Worm (Caenorhabditis elegans) whole organism, L4 larva: ENCODE measurements around the gene aat-3.

Experiments used
- F10B5.3 ChIP-seq: sonication (generic microtip); optimal IDR thresholded peaks from 2 replicates; lab custom pipeline; 2016; ENCODE audit warnings: mild to moderate bottlenecking, missing genetic modification characterization, missing compliant biosample characterization
- F26F4.8 ChIP-seq: fragments of 200-800 bp; sonication (Bioruptor generic); conservative IDR thresholded peaks from 2 replicates; pipeline ENCODE4 v1.3.6; 2022; ENCODE audit warnings: missing genetic modification characterization, missing compliant biosample characterization
- F37D6.2 ChIP-seq: sonication (generic microtip); optimal IDR thresholded peaks from 2 replicates; lab custom pipeline; 2016; ENCODE audit warnings: mild to moderate bottlenecking, missing genetic modification characterization, missing compliant biosample characterization
- Y75B8A.6 ChIP-seq: fragments of 200-800 bp; sonication (Bioruptor generic); IDR thresholded peaks from 2 replicates; pipeline ENCODE4 v1.3.6; 2022; ENCODE audit warnings: missing genetic modification reagents, missing genetic modification characterization, missing compliant biosample characterization
- ZK337.2 ChIP-seq: fragments of 200-800 bp; sonication (Bioruptor generic); IDR thresholded peaks from 2 replicates; pipeline ENCODE4 v1.3.6; 2022; ENCODE audit warnings: missing genetic modification reagents, missing genetic modification characterization, missing compliant biosample characterization
- arid-1 ChIP-seq: fragments of 200-800 bp; sonication (Bioruptor generic); conservative IDR thresholded peaks from 2 replicates; pipeline ENCODE4 v1.3.6; 2022; ENCODE audit warnings: missing genetic modification reagents, missing genetic modification characterization, missing compliant biosample characterization
- ceh-28 ChIP-seq: fragments of 150-350 bp; optimal IDR thresholded peaks from 2 replicates; lab custom pipeline; 2014; ENCODE audit warnings: missing biosample characterization, missing genetic modification reagents, missing genetic modification characterization
- ces-1 ChIP-seq: fragments of 150-350 bp; sonication (generic microtip); optimal IDR thresholded peaks from 4 replicates; lab custom pipeline; 2014; ENCODE audit warnings: missing biosample characterization, missing genetic modification reagents, missing genetic modification characterization
- cey-2 ChIP-seq: sonication (generic microtip); optimal IDR thresholded peaks from 3 replicates; lab custom pipeline; 2017; ENCODE audit warnings: missing genetic modification characterization, mild to moderate bottlenecking, missing compliant biosample characterization, antibody characterized with exemption, borderline replicate concordance; ENCODE audit not compliant: insufficient read depth
- daf-16 ChIP-seq, 3 experiments: sonication (generic microtip); optimal IDR thresholded peaks; 2 replicates each; lab custom pipeline; 2016 to 2017; ENCODE audit warnings: missing genetic modification characterization in 3 of 3, missing genetic modification reagents in 3 of 3, mild to moderate bottlenecking in 2 of 3, missing compliant biosample characterization in 2 of 3, missing biosample characterization in 1 of 3, moderate library complexity in 1 of 3
- daf-8 ChIP-seq: fragments of 200-800 bp; sonication (Bioruptor generic); IDR thresholded peaks from 2 replicates; pipeline ENCODE4 v1.3.6; 2022; ENCODE audit warnings: missing genetic modification characterization, missing compliant biosample characterization
- dmd-6 ChIP-seq: fragments of 200-800 bp; sonication (Bioruptor generic); IDR thresholded peaks from 2 replicates; pipeline ENCODE4 v1.3.6; 2022; ENCODE audit warnings: missing genetic modification reagents, missing genetic modification characterization, missing compliant biosample characterization
- dmd-8 ChIP-seq: fragments of 200-800 bp; sonication (Bioruptor generic); IDR thresholded peaks from 2 replicates; pipeline ENCODE4 v1.3.6; 2022; ENCODE audit warnings: missing genetic modification characterization, missing compliant biosample characterization
- dpl-1 ChIP-seq: fragments of 150-350 bp; optimal IDR thresholded peaks from 2 replicates; lab custom pipeline; 2014; ENCODE audit warnings: missing biosample characterization, missing genetic modification reagents, missing genetic modification characterization
- dve-1 ChIP-seq: sonication (generic microtip); optimal IDR thresholded peaks from 2 replicates; lab custom pipeline; 2017; ENCODE audit warnings: antibody characterized with exemption, mild to moderate bottlenecking, missing genetic modification characterization, missing compliant biosample characterization; ENCODE audit not compliant: insufficient read depth
- egl-27 ChIP-seq: sonication (generic microtip); optimal IDR thresholded peaks from 3 replicates; lab custom pipeline; 2017; ENCODE audit warnings: missing biosample characterization, missing genetic modification reagents, missing genetic modification characterization
- hif-1 ChIP-seq, 2 experiments: sonication (generic microtip); optimal IDR thresholded peaks; 2 replicates each; lab custom pipeline; 2016 to 2017; ENCODE audit warnings: missing compliant biosample characterization in 2 of 2, missing genetic modification characterization in 2 of 2, missing genetic modification reagents in 2 of 2, missing genotype in 2 of 2, mild to moderate bottlenecking in 1 of 2
- hlh-11 ChIP-seq: fragments of 200-800 bp; sonication (Bioruptor generic); optimal IDR thresholded peaks from 2 replicates; lab custom pipeline; 2018; ENCODE audit warnings: mild to moderate bottlenecking, missing genetic modification characterization, missing compliant biosample characterization
- hlh-30 ChIP-seq: sonication (generic microtip); optimal IDR thresholded peaks from 2 replicates; lab custom pipeline; 2017; ENCODE audit warnings: antibody characterized with exemption, mild to moderate bottlenecking, missing genetic modification characterization, missing compliant biosample characterization; ENCODE audit not compliant: insufficient read depth
- hmg-1.1 ChIP-seq: fragments of 200-800 bp; sonication (Bioruptor generic); IDR thresholded peaks from 2 replicates; pipeline ENCODE4 v1.3.6; 2022; ENCODE audit warnings: missing genetic modification reagents, missing genetic modification characterization, missing compliant biosample characterization
- jun-1 ChIP-seq: fragments of 150-350 bp; optimal IDR thresholded peaks from 2 replicates; lab custom pipeline; 2014; ENCODE audit warnings: missing biosample characterization, missing genetic modification reagents, missing genetic modification characterization
- lin-1 ChIP-seq: fragments of 200-800 bp; sonication (Bioruptor generic); IDR thresholded peaks from 2 replicates; pipeline ENCODE4 v1.3.6; 2022; ENCODE audit warnings: missing genetic modification reagents, missing genetic modification characterization, missing compliant biosample characterization
- lin-15B ChIP-seq: fragments of 150-350 bp; sonication (generic microtip); optimal IDR thresholded peaks from 3 replicates; lab custom pipeline; 2014; ENCODE audit warnings: missing biosample characterization, missing genetic modification characterization
- mdt-29 ChIP-seq: fragments of 200-800 bp; sonication (Bioruptor generic); IDR thresholded peaks from 2 replicates; pipeline ENCODE4 v1.3.6; 2022; ENCODE audit warnings: missing genetic modification reagents, missing genetic modification characterization, missing compliant biosample characterization
- mes-2 ChIP-seq: sonication (generic microtip); optimal IDR thresholded peaks from 2 replicates; lab custom pipeline; 2016; ENCODE audit warnings: missing genotype, mild to moderate bottlenecking, missing genetic modification characterization, missing compliant biosample characterization; ENCODE audit not compliant: poor library complexity, severe bottlenecking
- mxl-2 ChIP-seq: fragments of 200-800 bp; sonication (Bioruptor generic); conservative IDR thresholded peaks from 2 replicates; pipeline ENCODE4 v1.3.6; 2022; ENCODE audit warnings: missing genetic modification reagents, missing genetic modification characterization, missing compliant biosample characterization
- mxl-3 ChIP-seq: fragments of 200-800 bp; sonication (Bioruptor generic); optimal IDR thresholded peaks from 2 replicates; lab custom pipeline; 2018; ENCODE audit warnings: mild to moderate bottlenecking, missing genetic modification characterization, missing compliant biosample characterization
- nhr-102 ChIP-seq: sonication (generic microtip); optimal IDR thresholded peaks from 2 replicates; lab custom pipeline; 2016; ENCODE audit warnings: mild to moderate bottlenecking, missing genetic modification characterization, moderate library complexity, missing compliant biosample characterization
- nhr-28 ChIP-seq: fragments of 150-350 bp; optimal IDR thresholded peaks from 2 replicates; lab custom pipeline; 2014; ENCODE audit warnings: missing biosample characterization, missing genetic modification characterization
- nhr-42 ChIP-seq: fragments of 200-800 bp; sonication (Bioruptor generic); IDR thresholded peaks from 2 replicates; pipeline ENCODE4 v1.3.6; 2022; ENCODE audit warnings: missing genetic modification characterization, missing compliant biosample characterization
- nhr-48 ChIP-seq: sonication (generic microtip); optimal IDR thresholded peaks from 2 replicates; lab custom pipeline; 2016; ENCODE audit warnings: mild to moderate bottlenecking, missing genetic modification characterization, missing compliant biosample characterization
- nhr-76 ChIP-seq: fragments of 150-350 bp; optimal IDR thresholded peaks from 2 replicates; lab custom pipeline; 2014; ENCODE audit warnings: missing biosample characterization, missing genetic modification characterization
- nhr-77 ChIP-seq: fragments of 150-350 bp; optimal IDR thresholded peaks from 2 replicates; lab custom pipeline; 2014; ENCODE audit warnings: missing biosample characterization, missing genetic modification characterization
- php-3 ChIP-seq: fragments of 200-800 bp; sonication (Bioruptor generic); IDR thresholded peaks from 2 replicates; pipeline ENCODE4 v1.3.6; 2022; ENCODE audit warnings: missing genetic modification reagents, missing genetic modification characterization, missing compliant biosample characterization
- pqm-1 ChIP-seq: sonication (generic microtip); optimal IDR thresholded peaks from 2 replicates; lab custom pipeline; 2017; ENCODE audit warnings: missing biosample characterization, missing genetic modification characterization
- sdz-12 ChIP-seq: fragments of 200-800 bp; sonication (Bioruptor generic); optimal IDR thresholded peaks from 2 replicates; lab custom pipeline; 2018; ENCODE audit warnings: mild to moderate bottlenecking, missing genetic modification characterization, missing compliant biosample characterization
- snpc-1.2 ChIP-seq: fragments of 200-800 bp; sonication (Bioruptor generic); IDR thresholded peaks from 2 replicates; pipeline ENCODE4 v1.3.6; 2022; ENCODE audit warnings: missing genetic modification reagents, missing genetic modification characterization, missing compliant biosample characterization
- unc-62 ChIP-seq, 3 experiments: fragments of 150-350 bp in 1 of 3; sonication (generic microtip); optimal IDR thresholded peaks in 2 of 3; peaks in 1 of 3; 1 replicate in 1 of 3; 2 replicates in 2 of 3; lab custom pipeline; 2014 to 2017; ENCODE audit warnings: missing biosample characterization in 3 of 3, missing genetic modification characterization in 3 of 3, missing genetic modification reagents in 3 of 3, missing genotype in 1 of 3
- zip-11 ChIP-seq: fragments of 200-800 bp; sonication (Bioruptor generic); IDR thresholded peaks from 2 replicates; pipeline ENCODE4 v1.3.6; 2022; ENCODE audit warnings: missing genetic modification characterization, missing compliant biosample characterization
- ztf-11 ChIP-seq: fragments of 150-350 bp; optimal IDR thresholded peaks from 2 replicates; lab custom pipeline; 2014; ENCODE audit warnings: missing biosample characterization, missing genetic modification characterization
- ztf-7 ChIP-seq: fragments of 150-350 bp; optimal IDR thresholded peaks from 2 replicates; lab custom pipeline; 2014; ENCODE audit warnings: missing biosample characterization, missing genetic modification characterization

aat-3 gene

DNA sequence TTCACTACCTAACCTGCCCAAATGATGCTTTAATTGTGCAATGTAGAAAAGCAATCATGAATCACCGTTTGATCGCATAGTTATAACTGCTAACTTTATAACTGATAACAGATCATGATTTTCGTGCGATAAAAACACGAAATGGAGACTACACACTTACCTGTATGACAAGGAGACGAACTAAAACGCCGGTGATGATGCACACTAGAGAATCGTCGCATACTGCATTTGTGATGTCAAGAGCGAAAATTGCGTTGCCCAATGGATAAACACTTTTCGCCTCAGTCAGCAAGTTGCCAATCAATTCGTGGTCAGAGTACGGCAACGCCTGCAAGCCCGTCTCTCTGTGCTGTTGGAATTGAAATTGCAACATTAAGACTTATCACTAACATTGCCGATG lies 17.0 kb downstream of the aat-3 start (continued):
- TF ChIP-seq nhr-102 (tag; lab: Kevin White, UChicago): peak; percentile 82
- no peak for TF ChIP-seq ces-1 (GFP tag; lab: Kevin White, UChicago)
- no peak for TF ChIP-seq lin-15B (tag; lab: Kevin White, UChicago)
- TF ChIP-seq ztf-11 (tag; lab: Kevin White, UChicago): no peak
- TF ChIP-seq hif-1 (tag; optimal IDR thresholded peaks at IDR 0.05; lab: Kevin White, UChicago): peak in 1 of 2 experiments; percentile 19
- peak; percentile 93 for TF ChIP-seq hlh-11 (tag; lab: Kevin White, UChicago)
- TF ChIP-seq daf-16 (GFP tag; optimal IDR thresholded peaks at IDR 0.05; lab: Kevin White, UChicago): peak in 1 of 2 experiments; percentile 92
- TF ChIP-seq daf-16 (tag; optimal IDR thresholded peaks at IDR 0.05; lab: Kevin White, UChicago): peak; percentile 97
- no peak for TF ChIP-seq egl-27 (tag; lab: Kevin White, UChicago)
- TF ChIP-seq dve-1 (tag; lab: Kevin White, UChicago): peak; percentile 91
- TF ChIP-seq nhr-48 (tag; lab: Kevin White, UChicago): peak; percentile 85
- no peak for TF ChIP-seq nhr-42 (GFP tag; lab: Robert Waterston, UW)
- TF ChIP-seq lin-1: 0 out of 2 replicates have a peak, but pooled peaks have one; percentile 33
- no peak for TF ChIP-seq nhr-76 (tag; lab: Kevin White, UChicago)
- TF ChIP-seq, all 104 proteins: peak for 26

DNA sequence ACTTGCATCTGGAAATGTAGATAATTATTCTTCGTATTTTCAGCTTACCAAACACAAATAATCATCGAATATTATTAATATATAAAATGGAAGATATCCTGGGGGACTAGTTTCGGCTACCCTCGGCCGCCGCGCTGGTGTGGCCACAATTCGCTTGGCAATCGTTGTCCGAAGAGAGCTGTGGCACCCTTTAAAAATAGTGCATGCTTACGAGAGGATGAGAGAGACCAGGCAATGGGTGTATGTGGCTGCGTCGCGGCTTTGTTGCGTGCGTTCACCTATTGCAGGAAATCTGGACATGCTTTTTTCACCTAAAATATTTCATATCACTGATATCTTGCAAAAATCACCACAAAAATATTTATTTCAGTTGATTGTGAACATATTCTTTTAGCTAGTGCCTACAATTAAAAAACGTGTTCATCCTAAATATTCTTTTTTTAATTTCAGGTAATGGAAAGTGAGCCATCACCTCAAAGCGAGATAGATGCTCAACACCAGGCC lies 20.6 kb downstream of the aat-3 start, which contains the start of the genes ccd-5 and F52H2.1:
TSS of gene ccd-5 (minus strand) at position 8 of the 504 bp plus-strand sequence.
TSS of gene F52H2.1 (plus strand) at position 454 of the 504 bp plus-strand sequence.
- TF ChIP-seq mes-2 (tag; lab: Kevin White, UChicago): peak; percentile 75
- TF ChIP-seq hif-1 (tag; optimal IDR thresholded peaks at IDR 0.05; lab: Kevin White, UChicago): peak in 1 of 2 experiments; percentile 4
- peak; percentile 42; the same call in 1 of the 2 replicates for TF ChIP-seq hmg-1.1 (GFP tag; lab: Robert Waterston, UW)
- no peak for TF ChIP-seq cey-2 (tag; lab: Kevin White, UChicago)
- TF ChIP-seq arid-1 (GFP tag; lab: Robert Waterston, UW): no peak
- peak in 1 of 2 experiments; percentile 59 for TF ChIP-seq unc-62 (GFP tag; optimal IDR thresholded peaks at IDR 0.05 in 1 of 2; lab: Kevin White, UChicago)
- TF ChIP-seq unc-62 (tag; optimal IDR thresholded peaks at IDR 0.05; lab: Kevin White, UChicago): no peak

DNA sequence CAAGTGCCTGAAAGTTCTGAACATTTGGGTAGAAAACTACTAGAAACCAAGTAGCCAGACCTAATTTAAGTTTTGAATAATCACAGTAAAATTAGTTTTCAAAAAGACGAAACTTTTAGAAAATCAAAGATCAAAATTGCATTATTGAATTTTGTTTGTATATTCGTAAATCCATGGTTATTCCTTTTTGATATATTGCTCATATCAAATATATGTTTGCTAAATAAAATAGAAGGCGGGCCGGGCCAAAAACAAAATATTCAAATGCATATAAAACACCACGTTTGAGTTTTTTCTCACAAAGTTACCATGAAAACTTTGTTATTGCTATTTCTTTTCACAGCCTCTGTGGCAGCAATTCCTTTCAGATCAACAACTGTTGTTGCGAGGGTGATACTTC lies 25.4 kb downstream of the aat-3 start, which contains the start of gene ttr-42:
TSS of gene ttr-42 (plus strand) at position 301 of the 400 bp plus-strand sequence.
- TF ChIP-seq sdz-12 (no peak), ceh-28 (tag; lab: Kevin White, UChicago) (no peak), mxl-2 (no peak), dmd-8 (GFP tag; lab: Robert Waterston, UW) (no peak), Y75B8A.6 (no peak), jun-1 (tag; lab: Kevin White, UChicago) (no peak), pqm-1 (tag; lab: Kevin White, UChicago) (no peak), ztf-7 (no peak), snpc-1.2 (no peak), F26F4.8 (GFP tag; lab: Robert Waterston, UW) (no peak)

DNA sequence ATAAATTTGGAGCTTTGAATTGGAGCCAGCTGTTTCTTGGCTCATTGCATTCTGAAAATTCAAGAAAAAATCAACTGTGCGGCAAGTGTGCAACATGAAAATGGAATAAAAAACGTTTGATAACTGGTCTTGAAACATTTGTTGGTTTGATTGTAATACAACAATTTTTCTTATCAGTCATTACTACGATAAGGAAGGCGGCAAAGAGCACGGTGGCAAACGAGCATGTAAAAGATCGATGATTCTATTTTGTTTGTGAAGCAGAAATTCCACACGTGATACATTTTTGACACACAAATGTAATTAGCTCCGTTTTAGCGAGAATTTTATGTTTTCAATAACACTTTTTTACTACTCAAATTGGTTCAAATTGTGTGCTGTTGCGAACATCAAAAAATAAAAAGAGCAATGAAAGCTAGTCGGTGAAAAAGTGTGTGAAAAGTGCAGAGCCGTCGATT lies 28.5 kb downstream of the aat-3 start, which contains the start of gene H01M10.1:
TSS of gene H01M10.1 (minus strand) at position 51 of the 458 bp plus-strand sequence.
- TF ChIP-seq ztf-7: no peak
- TF ChIP-seq mes-2 (tag; lab: Kevin White, UChicago): peak; percentile 40
- TF ChIP-seq daf-16 (GFP tag; optimal IDR thresholded peaks at IDR 0.05; lab: Kevin White, UChicago): no peak
- peak; percentile 96 for TF ChIP-seq daf-16 (tag; optimal IDR thresholded peaks at IDR 0.05; lab: Kevin White, UChicago)
- TF ChIP-seq zip-11 (GFP tag; lab: Robert Waterston, UW): no peak
- TF ChIP-seq dmd-6 (GFP tag; lab: Robert Waterston, UW): peak; percentile 61
- no peak for TF ChIP-seq dpl-1 (GFP tag; lab: Kevin White, UChicago)
- TF ChIP-seq F37D6.2: no peak
- no peak for TF ChIP-seq ZK337.2
- TF ChIP-seq unc-62 (GFP tag; optimal IDR thresholded peaks at IDR 0.05 in 1 of 2; lab: Kevin White, UChicago): no peak
- TF ChIP-seq unc-62 (tag; optimal IDR thresholded peaks at IDR 0.05; lab: Kevin White, UChicago): no peak
- TF ChIP-seq mxl-3 (GFP tag; lab: Kevin White, UChicago): peak; percentile 14
- TF ChIP-seq hlh-30: peak; percentile 52
- peak; percentile 73 for TF ChIP-seq nhr-77 (tag; lab: Kevin White, UChicago)
- peak; percentile 82 for TF ChIP-seq nhr-28 (tag; lab: Kevin White, UChicago)
- no peak for TF ChIP-seq mdt-29
- no peak for TF ChIP-seq Y75B8A.6
- peak; percentile 34 for TF ChIP-seq nhr-102 (tag; lab: Kevin White, UChicago)
- TF ChIP-seq pqm-1 (tag; lab: Kevin White, UChicago): peak; percentile 75
- no peak for TF ChIP-seq daf-8
- no peak for TF ChIP-seq F10B5.3 (tag; lab: Kevin White, UChicago)
- peak; percentile 83 for TF ChIP-seq php-3 (GFP tag; lab: Robert Waterston, UW)
